3 fruit fly cellular contexts compared by ENCODE assay signal in the genomic region with DNA sequence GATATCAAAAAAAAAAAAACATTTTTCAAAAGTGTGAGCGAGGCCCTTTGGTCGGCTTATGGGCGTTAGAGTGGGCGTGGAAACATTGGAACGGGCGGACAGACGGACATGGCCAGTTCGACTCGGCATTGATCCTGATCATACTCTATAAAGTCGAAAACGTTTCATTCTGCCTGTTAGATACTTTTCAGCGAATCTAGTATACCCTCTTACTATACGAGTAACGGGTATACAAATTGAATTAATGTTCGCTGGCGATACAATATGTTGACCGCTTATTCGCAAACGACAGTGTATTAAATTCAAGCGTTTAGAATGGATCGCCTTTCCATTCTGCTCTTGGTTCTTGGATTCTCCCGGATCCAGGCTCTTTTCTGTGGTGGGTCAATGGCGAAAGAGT.
A peak's percentile ranks its signal among the peaks of the same experiment; 100 is the strongest.
TF ChIP-seq lines count a peak whose summit lies in the region.

Gene CG4793 (plus strand): TSS at position 301 of the 400 bp plus-strand sequence.

TF ChIP-seq in whole organism, 6 proteins besides CTCF, POLR2A, EP300 and RAD21:
- no peak for TF ChIP-seq CG8478 (optimal IDR thresholded peaks at IDR 0.05; lab: Kevin White, UChicago)
- peak; percentile 62 for TF ChIP-seq pan (optimal IDR thresholded peaks at IDR 0.05; lab: Kevin White, UChicago)

TF ChIP-seq in whole organism, prepupa, 60 proteins besides CTCF, POLR2A, EP300 and RAD21:
- no peak for TF ChIP-seq Met (GFP tag; optimal IDR thresholded peaks at IDR 0.05; lab: Kevin White, UChicago)
- no peak for TF ChIP-seq CG6792 (GFP tag; optimal IDR thresholded peaks at IDR 0.05; lab: Kevin White, UChicago)
- peak; percentile 44 for TF ChIP-seq Eip78C (GFP tag; lab: Kevin White, UChicago)
- no peak for TF ChIP-seq Smox (GFP tag; optimal IDR thresholded peaks at IDR 0.05; lab: Kevin White, UChicago)
- TF ChIP-seq svp (GFP tag; lab: Kevin White, UChicago), result peak; percentile 57
- TF ChIP-seq OdsH (GFP tag; optimal IDR thresholded peaks at IDR 0.05; lab: Kevin White, UChicago), result no peak
- no peak for TF ChIP-seq CG1621 (tag; optimal IDR thresholded peaks at IDR 0.05; lab: Kevin White, UChicago)
- TF ChIP-seq CG31627 (GFP tag; optimal IDR thresholded peaks at IDR 0.05; lab: Kevin White, UChicago), result peak; percentile 5
- TF ChIP-seq CG6854 (GFP tag; optimal IDR thresholded peaks at IDR 0.05; lab: Kevin White, UChicago), result no peak
- no peak for TF ChIP-seq CG3919 (GFP tag; optimal IDR thresholded peaks at IDR 0.05; lab: Kevin White, UChicago)
- TF ChIP-seq CG10669 (GFP tag; optimal IDR thresholded peaks at IDR 0.05; lab: Kevin White, UChicago), result no peak

TF ChIP-seq in whole organism, wandering third instar larva, 38 proteins besides CTCF, POLR2A, EP300 and RAD21:
- peak; percentile 47 for TF ChIP-seq pan (optimal IDR thresholded peaks at IDR 0.05; lab: Kevin White, UChicago)
- TF ChIP-seq Mio (GFP tag; optimal IDR thresholded peaks at IDR 0.05; lab: Kevin White, UChicago), result no peak
- TF ChIP-seq OdsH (GFP tag; optimal IDR thresholded peaks at IDR 0.05; lab: Kevin White, UChicago), result peak; percentile 2
- peak; percentile 44 for TF ChIP-seq Dfd (GFP tag; optimal IDR thresholded peaks at IDR 0.05; lab: Kevin White, UChicago)
